Worm (Caenorhabditis elegans): Measurements from ENCODE around the gene C55C3.1.

C55C3.1 gene

ce11 chrIV:5744114-5744513 is 35.2 kb downstream of the C55C3.1 start, which contains the start of gene C45E5.1:
C45E5.1 (plus strand) TSS chrIV:5744403.
- TF ChIP-seq klf-2 (GFP tag; conservative IDR thresholded peaks at IDR 0.05) (no peak), med-1 (GFP tag; optimal IDR thresholded peaks at IDR 0.05; ENCODE audit: insufficient read depth) (no peak), cog-1 (tag; optimal IDR thresholded peaks at IDR 0.05) (no peak), ztf-23 (GFP tag; IDR thresholded peaks at IDR 0.05) (no peak), tab-1 (GFP tag; IDR thresholded peaks at IDR 0.05) (no peak), flt-1 (GFP tag; IDR thresholded peaks at IDR 0.05) (no peak), ref-1 (GFP tag; conservative IDR thresholded peaks at IDR 0.05) (no peak), ztf-29 (GFP tag; IDR thresholded peaks at IDR 0.05) (no peak)

DNA sequence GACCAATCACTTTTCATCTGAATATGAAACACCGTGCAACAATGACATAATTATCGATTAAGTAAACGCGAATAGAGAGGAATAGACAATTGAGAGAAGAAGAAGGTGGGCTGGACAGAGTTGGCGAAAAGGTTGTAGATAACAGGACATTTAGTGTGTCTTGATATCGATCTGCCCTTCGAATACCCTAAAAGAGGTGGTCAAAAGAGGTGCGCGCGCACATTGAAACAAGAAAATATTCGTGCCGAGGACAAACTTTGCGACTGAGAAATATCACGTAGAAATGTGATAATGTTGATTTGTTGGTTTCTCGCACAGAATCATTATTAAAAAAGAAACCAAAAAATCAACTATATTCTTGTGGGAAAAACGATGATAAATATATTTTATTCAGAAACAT is 41.0 kb downstream of the C55C3.1 start:
- TF ChIP-seq flt-1 (GFP tag; IDR thresholded peaks at IDR 0.05) (no peak), med-1 (GFP tag; optimal IDR thresholded peaks at IDR 0.05; ENCODE audit: insufficient read depth) (no peak), ztf-23 (GFP tag; IDR thresholded peaks at IDR 0.05) (no peak), tab-1 (GFP tag; IDR thresholded peaks at IDR 0.05) (no peak), T22C8.4 (GFP tag; IDR thresholded peaks at IDR 0.05) (no peak), cog-1 (tag; optimal IDR thresholded peaks at IDR 0.05) (no peak)

- no peak for TF ChIP-seq flt-1 (GFP tag; IDR thresholded peaks at IDR 0.05)
Observed at ce11 chrIV:5751997-5752396, 43.1 kb downstream of the C55C3.1 start.

DNA sequence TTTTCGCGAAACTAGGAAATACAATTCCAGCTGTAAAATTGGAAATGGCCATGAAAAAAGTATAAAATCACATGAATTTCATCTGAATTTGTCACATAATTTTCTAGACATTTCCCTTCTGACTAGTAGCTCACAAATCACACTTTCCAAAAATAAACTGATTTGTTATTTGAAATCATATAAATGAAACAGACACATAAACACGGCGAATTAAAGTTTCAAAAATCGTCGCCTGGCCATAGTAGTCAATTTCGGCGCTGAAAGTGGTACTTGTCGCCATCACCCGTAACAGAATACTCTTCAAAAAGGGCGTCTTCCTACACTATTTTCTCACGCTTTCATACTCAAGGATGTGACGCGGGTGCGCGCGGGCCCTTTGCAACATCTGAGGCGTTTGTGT is 43.8 kb downstream of the C55C3.1 start:
- no peak for TF ChIP-seq flt-1 (GFP tag; IDR thresholded peaks at IDR 0.05)

- TF ChIP-seq flt-1 (GFP tag; IDR thresholded peaks at IDR 0.05) = 0 out of 2 replicates have a peak, but pooled peaks have one; percentile 30
- no peak for TF ChIP-seq ztf-23 (GFP tag; IDR thresholded peaks at IDR 0.05)
- no peak for TF ChIP-seq med-1 (GFP tag; optimal IDR thresholded peaks at IDR 0.05; ENCODE audit: insufficient read depth)
- peak; percentile 31 for TF ChIP-seq cog-1 (tag; optimal IDR thresholded peaks at IDR 0.05)
Observed at ce11 chrIV:5753253-5753652, 44.4 kb downstream of the C55C3.1 start.

ce11 chrIV:5753954-5754543 is 45.2 kb downstream of the C55C3.1 start:
- TF ChIP-seq flt-1 (GFP tag; IDR thresholded peaks at IDR 0.05) (no peak), med-1 (GFP tag; optimal IDR thresholded peaks at IDR 0.05; ENCODE audit: insufficient read depth) (no peak), ref-1 (GFP tag; conservative IDR thresholded peaks at IDR 0.05) (no peak), ztf-23 (GFP tag; IDR thresholded peaks at IDR 0.05) (no peak), ztf-29 (GFP tag; IDR thresholded peaks at IDR 0.05) (no peak), cog-1 (tag; optimal IDR thresholded peaks at IDR 0.05) (no peak), T22C8.4 (GFP tag; IDR thresholded peaks at IDR 0.05) (no peak), tab-1 (GFP tag; IDR thresholded peaks at IDR 0.05) (no peak), klf-2 (GFP tag; conservative IDR thresholded peaks at IDR 0.05) (no peak)

DNA sequence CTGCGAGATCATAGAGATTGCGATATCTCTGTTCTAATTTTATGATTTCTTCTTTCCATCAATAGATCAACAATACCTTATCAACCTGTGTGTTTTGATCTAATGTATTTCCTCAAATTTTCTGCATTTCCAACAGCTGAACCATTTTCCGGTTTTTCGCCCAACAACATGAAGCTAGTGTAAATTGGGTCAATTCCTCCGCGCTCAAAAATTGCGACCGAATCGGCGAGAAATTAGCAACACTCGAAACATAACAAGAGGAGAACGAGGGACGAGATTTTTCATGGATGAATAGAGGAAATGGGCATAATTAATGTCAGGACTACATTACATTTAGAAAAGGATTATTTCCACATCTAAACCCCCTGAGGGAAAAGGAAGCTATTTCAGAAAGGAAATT is 45.9 kb downstream of the C55C3.1 start:
- TF ChIP-seq cog-1 (tag; optimal IDR thresholded peaks at IDR 0.05) (no peak), ref-1 (GFP tag; conservative IDR thresholded peaks at IDR 0.05) (no peak), T22C8.4 (GFP tag; IDR thresholded peaks at IDR 0.05) (no peak), ztf-29 (GFP tag; IDR thresholded peaks at IDR 0.05) (no peak), klf-2 (GFP tag; conservative IDR thresholded peaks at IDR 0.05) (no peak), ztf-23 (GFP tag; IDR thresholded peaks at IDR 0.05) (no peak), med-1 (GFP tag; optimal IDR thresholded peaks at IDR 0.05; ENCODE audit: insufficient read depth) (no peak), tab-1 (GFP tag; IDR thresholded peaks at IDR 0.05) (no peak)

- TF ChIP-seq flt-1 (GFP tag; IDR thresholded peaks at IDR 0.05) (no peak), ztf-29 (GFP tag; IDR thresholded peaks at IDR 0.05) (no peak), cog-1 (tag; optimal IDR thresholded peaks at IDR 0.05) (no peak), med-1 (GFP tag; optimal IDR thresholded peaks at IDR 0.05; ENCODE audit: insufficient read depth) (no peak), T22C8.4 (GFP tag; IDR thresholded peaks at IDR 0.05) (no peak), ztf-23 (GFP tag; IDR thresholded peaks at IDR 0.05) (no peak), ref-1 (GFP tag; conservative IDR thresholded peaks at IDR 0.05) (no peak), klf-2 (GFP tag; conservative IDR thresholded peaks at IDR 0.05) (no peak), tab-1 (GFP tag; IDR thresholded peaks at IDR 0.05) (no peak)
Observed at ce11 chrIV:5755922-5756321, 47.0 kb downstream of the C55C3.1 start.

DNA sequence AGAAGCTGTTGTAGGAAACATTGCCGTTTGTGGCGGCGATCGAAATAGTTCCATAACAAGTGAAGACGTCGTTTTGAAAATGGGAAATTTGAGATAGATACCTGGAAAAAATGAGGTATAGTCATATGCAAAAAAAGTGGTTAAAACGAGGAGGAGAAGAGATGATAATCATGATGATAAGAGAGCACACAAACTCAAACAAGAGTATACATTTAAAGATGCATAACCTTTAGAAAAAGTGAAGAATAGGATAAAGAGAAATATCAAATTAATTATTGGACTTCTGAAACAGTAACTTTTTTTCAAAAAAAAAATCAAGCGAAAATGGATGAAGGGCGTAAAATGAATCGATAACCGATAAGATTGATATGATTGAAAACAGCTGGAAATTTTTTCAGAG is 48.9 kb downstream of the C55C3.1 start, which contains the start of gene nhr-46:
TSS of gene nhr-46 (minus strand) at position 101 of the 400 bp plus-strand sequence.
- TF ChIP-seq flt-1 (GFP tag; IDR thresholded peaks at IDR 0.05) (no peak), T22C8.4 (GFP tag; IDR thresholded peaks at IDR 0.05) (no peak), klf-2 (GFP tag; conservative IDR thresholded peaks at IDR 0.05) (no peak), med-1 (GFP tag; optimal IDR thresholded peaks at IDR 0.05; ENCODE audit: insufficient read depth) (no peak), ztf-29 (GFP tag; IDR thresholded peaks at IDR 0.05) (no peak), cog-1 (tag; optimal IDR thresholded peaks at IDR 0.05) (no peak), ztf-23 (GFP tag; IDR thresholded peaks at IDR 0.05) (no peak), tab-1 (GFP tag; IDR thresholded peaks at IDR 0.05) (no peak), ref-1 (GFP tag; conservative IDR thresholded peaks at IDR 0.05) (no peak)

ce11 chrIV:5758695-5759094 is 49.8 kb downstream of the C55C3.1 start:
- TF ChIP-seq T22C8.4 (GFP tag; IDR thresholded peaks at IDR 0.05) (no peak), tab-1 (GFP tag; IDR thresholded peaks at IDR 0.05) (no peak), cog-1 (tag; optimal IDR thresholded peaks at IDR 0.05) (no peak), klf-2 (GFP tag; conservative IDR thresholded peaks at IDR 0.05) (no peak), flt-1 (GFP tag; IDR thresholded peaks at IDR 0.05) (no peak), ztf-29 (GFP tag; IDR thresholded peaks at IDR 0.05) (no peak), med-1 (GFP tag; optimal IDR thresholded peaks at IDR 0.05; ENCODE audit: insufficient read depth) (no peak), ztf-23 (GFP tag; IDR thresholded peaks at IDR 0.05) (no peak), ref-1 (GFP tag; conservative IDR thresholded peaks at IDR 0.05) (no peak)

- no peak for TF ChIP-seq klf-2 (GFP tag; conservative IDR thresholded peaks at IDR 0.05)
Observed at ce11 chrIV:5760656-5761055, 51.8 kb downstream of the C55C3.1 start.

Data from whole organism, midembryonic.